Worm (Caenorhabditis elegans) whole organism, L1 larva: Measurements from ENCODE around the gene K01D12.5.

ENCODE experiments used
- ces-1 ChIP-seq: fragments of 150-350 bp; optimal IDR thresholded peaks from 2 replicates; lab custom pipeline; 2014; ENCODE audit warnings: missing biosample characterization, missing genetic modification reagents, missing genetic modification characterization
- fkh-10 ChIP-seq: sonication (generic microtip); optimal IDR thresholded peaks from 2 replicates; lab custom pipeline; 2017; ENCODE audit warnings: missing biosample characterization, missing genetic modification reagents, missing genetic modification characterization
- mep-1 ChIP-seq: fragments of 150-350 bp; optimal IDR thresholded peaks from 2 replicates; lab custom pipeline; 2014; ENCODE audit warnings: missing biosample characterization, missing genetic modification characterization
- nhr-77 ChIP-seq: fragments of 150-350 bp; optimal IDR thresholded peaks from 2 replicates; lab custom pipeline; 2014; ENCODE audit warnings: missing biosample characterization, missing genetic modification characterization
- nhr-84 ChIP-seq: sonication (generic microtip); optimal IDR thresholded peaks from 2 replicates; lab custom pipeline; 2017; ENCODE audit warnings: missing biosample characterization, missing genetic modification characterization
- nhr-85 ChIP-seq: sonication (generic microtip); peaks from one replicate; lab custom pipeline; 2016; ENCODE audit warnings: missing genetic modification characterization, inconsistent platforms, missing compliant biosample characterization
- tlp-1 ChIP-seq: fragments of 150-350 bp; optimal IDR thresholded peaks from 2 replicates; lab custom pipeline; 2014; ENCODE audit warnings: missing biosample characterization, missing genetic modification characterization
- unc-130 ChIP-seq: fragments of 150-350 bp; optimal IDR thresholded peaks from 2 replicates; lab custom pipeline; 2017; ENCODE audit warnings: missing biosample characterization, missing genetic modification characterization, inconsistent platforms
- unc-30 ChIP-seq: sonication (generic microtip); optimal IDR thresholded peaks from 2 replicates; lab custom pipeline; 2017; ENCODE audit warnings: missing biosample characterization, missing genetic modification characterization
- unc-98 ChIP-seq: fragments of 200-800 bp; sonication (Bioruptor generic); IDR thresholded peaks from 2 replicates; pipeline ENCODE4 v1.3.6; 2022; ENCODE audit warnings: missing genetic modification characterization, missing compliant biosample characterization
- zag-1 ChIP-seq: fragments of 150-350 bp; optimal IDR thresholded peaks from 2 replicates; lab custom pipeline; 2014; ENCODE audit warnings: missing biosample characterization, missing genetic modification characterization

- no peak for TF ChIP-seq ces-1
- no peak for TF ChIP-seq unc-98
- TF ChIP-seq nhr-85 (tag; lab: Kevin White, UChicago) = no peak
- no peak for TF ChIP-seq tlp-1 (tag; lab: Kevin White, UChicago)
- TF ChIP-seq unc-130 = no peak
- no peak for TF ChIP-seq fkh-10 (GFP tag; lab: Kevin White, UChicago)
- no peak for TF ChIP-seq unc-30
- TF ChIP-seq mep-1 (tag; lab: Kevin White, UChicago) = no peak
- TF ChIP-seq nhr-84 (tag; lab: Kevin White, UChicago) = no peak
- TF ChIP-seq zag-1 (tag; lab: Kevin White, UChicago) = no peak
- no peak for TF ChIP-seq nhr-77 (tag; lab: Kevin White, UChicago)
These were observed 49.2 kb downstream of the K01D12.5 start, which contains the start of the genes pals-38 and C54D10.9 for ce11 chrV:12446895-12447294.
